Worm (Caenorhabditis elegans) whole organism, mixed stage, embryonic: ENCODE results near the gene btb-17.

Experiments
- bed-3 ChIP-seq: fragments of 200-800 bp; sonication (Bioruptor generic); optimal IDR thresholded peaks from 3 replicates; lab custom pipeline; 2018; ENCODE audit warnings: mild to moderate bottlenecking, missing genetic modification characterization, moderate library complexity, missing compliant biosample characterization
- blmp-1 ChIP-seq: fragments of 150-350 bp; optimal IDR thresholded peaks from 2 replicates; lab custom pipeline; 2014; ENCODE audit warnings: missing biosample characterization, missing genetic modification characterization
- ceh-39 ChIP-seq: fragments of 150-350 bp; optimal IDR thresholded peaks from 2 replicates; lab custom pipeline; 2014; ENCODE audit warnings: missing biosample characterization, missing genetic modification characterization
- ceh-83 ChIP-seq: fragments of 200-800 bp; sonication (Bioruptor generic); optimal IDR thresholded peaks from 2 replicates; lab custom pipeline; 2018; ENCODE audit warnings: mild to moderate bottlenecking, missing genetic modification characterization, missing compliant biosample characterization
- ces-1 ChIP-seq: fragments of 150-350 bp; optimal IDR thresholded peaks from 2 replicates; lab custom pipeline; 2014; ENCODE audit warnings: missing biosample characterization, missing genetic modification reagents, missing genetic modification characterization
- cnd-1 ChIP-seq: fragments of 200-800 bp; sonication (Bioruptor generic); optimal IDR thresholded peaks from 2 replicates; lab custom pipeline; 2018; ENCODE audit warnings: mild to moderate bottlenecking, missing genetic modification characterization, missing compliant biosample characterization
- drap-1 ChIP-seq: fragments of 200-800 bp; sonication (Bioruptor generic); optimal IDR thresholded peaks from 3 replicates; lab custom pipeline; 2018; ENCODE audit warnings: mild to moderate bottlenecking, missing genetic modification characterization, missing compliant biosample characterization
- elt-1 ChIP-seq: sonication (generic microtip); optimal IDR thresholded peaks from 2 replicates; lab custom pipeline; 2017; ENCODE audit warnings: missing genetic modification characterization, mild to moderate bottlenecking, missing compliant biosample characterization, antibody characterized with exemption, moderate library complexity, borderline replicate concordance; ENCODE audit not compliant: insufficient read depth
- elt-3 ChIP-seq: fragments of 150-350 bp; optimal IDR thresholded peaks from 2 replicates; lab custom pipeline; 2014; ENCODE audit warnings: missing biosample characterization, missing genetic modification characterization
- flh-1 ChIP-seq: fragments of 200-800 bp; sonication (Bioruptor generic); optimal IDR thresholded peaks from 2 replicates; lab custom pipeline; 2018; ENCODE audit warnings: mild to moderate bottlenecking, missing genetic modification characterization, moderate library complexity, missing compliant biosample characterization
- lin-32 ChIP-seq: fragments of 200-800 bp; sonication (Bioruptor generic); optimal IDR thresholded peaks from 2 replicates; lab custom pipeline; 2018; ENCODE audit warnings: mild to moderate bottlenecking, missing genetic modification characterization, missing compliant biosample characterization
- lsy-2 ChIP-seq: fragments of 150-350 bp; optimal IDR thresholded peaks from 2 replicates; lab custom pipeline; 2014; ENCODE audit warnings: missing biosample characterization, missing genetic modification characterization
- mab-5 ChIP-seq: fragments of 150-350 bp; optimal IDR thresholded peaks from 2 replicates; lab custom pipeline; 2014; ENCODE audit warnings: missing biosample characterization, missing genetic modification characterization
- mls-2 ChIP-seq: sonication (generic microtip); optimal IDR thresholded peaks from 2 replicates; lab custom pipeline; 2016; ENCODE audit warnings: mild to moderate bottlenecking, missing genetic modification characterization, moderate library complexity, missing compliant biosample characterization
- nhr-12 ChIP-seq: fragments of 150-350 bp; optimal IDR thresholded peaks from 2 replicates; lab custom pipeline; 2014; ENCODE audit warnings: missing biosample characterization, missing genetic modification characterization
- nhr-2 ChIP-seq: fragments of 150-350 bp; optimal IDR thresholded peaks from 2 replicates; lab custom pipeline; 2014; ENCODE audit warnings: missing biosample characterization, missing genetic modification characterization
- nhr-237 ChIP-seq: fragments of 150-350 bp; optimal IDR thresholded peaks from 2 replicates; lab custom pipeline; 2014; ENCODE audit warnings: missing biosample characterization, missing genetic modification characterization
- nhr-76 ChIP-seq: sonication (generic microtip); optimal IDR thresholded peaks from 2 replicates; lab custom pipeline; 2017; ENCODE audit warnings: missing biosample characterization, missing genetic modification characterization
- sem-2 ChIP-seq: fragments of 200-800 bp; sonication (Bioruptor generic); optimal IDR thresholded peaks from 2 replicates; lab custom pipeline; 2018; ENCODE audit warnings: mild to moderate bottlenecking, missing genetic modification characterization, missing compliant biosample characterization
- snpc-4 ChIP-seq: fragments of 150-350 bp; optimal IDR thresholded peaks from 2 replicates; lab custom pipeline; 2014; ENCODE audit warnings: missing biosample characterization, missing genetic modification characterization
- sptf-1 ChIP-seq: sonication (generic microtip); optimal IDR thresholded peaks from 2 replicates; lab custom pipeline; 2017; ENCODE audit warnings: mild to moderate bottlenecking, missing genetic modification characterization, moderate library complexity, missing compliant biosample characterization
- tbx-8 ChIP-seq: fragments of 200-800 bp; sonication (Bioruptor generic); optimal IDR thresholded peaks from 2 replicates; lab custom pipeline; 2018; ENCODE audit warnings: mild to moderate bottlenecking, missing genetic modification characterization, moderate library complexity, missing compliant biosample characterization
- unc-120 ChIP-seq: sonication (generic microtip); optimal IDR thresholded peaks from 2 replicates; lab custom pipeline; 2017; ENCODE audit warnings: missing genetic modification characterization, missing compliant biosample characterization; ENCODE audit not compliant: poor library complexity, severe bottlenecking
- unc-39 ChIP-seq: fragments of 150-350 bp; optimal IDR thresholded peaks from 2 replicates; lab custom pipeline; 2014; ENCODE audit warnings: missing biosample characterization, missing genetic modification characterization
- unc-62 ChIP-seq: fragments of 150-350 bp; optimal IDR thresholded peaks from 2 replicates; lab custom pipeline; 2014; ENCODE audit warnings: missing biosample characterization, missing genetic modification reagents, missing genetic modification characterization
- zip-8 ChIP-seq: fragments of 150-350 bp; optimal IDR thresholded peaks from 2 replicates; lab custom pipeline; 2014; ENCODE audit warnings: missing biosample characterization, missing genetic modification characterization

The btb-17 gene

ce11 chrII:3250195-3250594, 45.0 kb upstream of the btb-17 start:
- TF ChIP-seq nhr-12 (tag; lab: Kevin White, UChicago) (no peak), tbx-8 (no peak), nhr-237 (tag; lab: Kevin White, UChicago) (no peak), elt-1 (tag; lab: Kevin White, UChicago) (no peak), blmp-1 (tag; lab: Kevin White, UChicago) (no peak), zip-8 (tag; lab: Kevin White, UChicago) (no peak), mab-5 (tag; lab: Kevin White, UChicago) (no peak), lin-32 (GFP tag; lab: Kevin White, UChicago) (no peak), unc-62 (GFP tag; lab: Kevin White, UChicago) (no peak), mls-2 (tag; lab: Kevin White, UChicago) (no peak), snpc-4 (tag; lab: Kevin White, UChicago) (no peak), flh-1 (GFP tag; lab: Kevin White, UChicago) (no peak), unc-39 (tag; lab: Kevin White, UChicago) (no peak), cnd-1 (tag; lab: Kevin White, UChicago) (no peak)

- TF ChIP-seq lin-32 (GFP tag; lab: Kevin White, UChicago), result no peak
- TF ChIP-seq bed-3 (GFP tag; lab: Kevin White, UChicago), result no peak
- TF ChIP-seq mab-5 (tag; lab: Kevin White, UChicago), result no peak
- no peak for TF ChIP-seq flh-1 (GFP tag; lab: Kevin White, UChicago)
- TF ChIP-seq unc-120 (tag; lab: Kevin White, UChicago), result no peak
- no peak for TF ChIP-seq unc-39 (tag; lab: Kevin White, UChicago)
- TF ChIP-seq, all 35 proteins: peak for 0
These were observed 43.4 kb upstream of the btb-17 start for ce11 chrII:3251782-3252181.

- TF ChIP-seq ces-1 (GFP tag; lab: Kevin White, UChicago) (no peak), ceh-83 (GFP tag; lab: Kevin White, UChicago) (no peak), nhr-237 (tag; lab: Kevin White, UChicago) (no peak), unc-120 (tag; lab: Kevin White, UChicago) (no peak), blmp-1 (tag; lab: Kevin White, UChicago) (no peak), nhr-2 (tag; lab: Kevin White, UChicago) (no peak)
These were observed 36.0 kb upstream of the btb-17 start, which contains the start of gene gcy-19 for ce11 chrII:3259254-3259653. TSS of gene gcy-19 (minus strand) at chrII:3259354.

- TF ChIP-seq tbx-8 (no peak), nhr-237 (tag; lab: Kevin White, UChicago) (no peak), ces-1 (GFP tag; lab: Kevin White, UChicago) (no peak), mab-5 (tag; lab: Kevin White, UChicago) (no peak), nhr-76 (tag; lab: Kevin White, UChicago) (no peak), bed-3 (GFP tag; lab: Kevin White, UChicago) (no peak), sptf-1 (tag; lab: Kevin White, UChicago) (no peak), drap-1 (no peak), snpc-4 (tag; lab: Kevin White, UChicago) (no peak), lsy-2 (tag; lab: Kevin White, UChicago) (no peak), elt-3 (tag; lab: Kevin White, UChicago) (no peak), flh-1 (GFP tag; lab: Kevin White, UChicago) (no peak), unc-62 (GFP tag; lab: Kevin White, UChicago) (no peak), ceh-39 (tag; lab: Kevin White, UChicago) (no peak)
These were observed 32.7 kb upstream of the btb-17 start, which contains the start of gene F02E11.2 for ce11 chrII:3262504-3262903. TSS of gene F02E11.2 (plus strand) at chrII:3262804.

ce11 chrII:3264704-3265103, 30.5 kb upstream of the btb-17 start:
- TF ChIP-seq sem-2 (GFP tag; lab: Kevin White, UChicago) (no peak), cnd-1 (tag; lab: Kevin White, UChicago) (no peak), ces-1 (GFP tag; lab: Kevin White, UChicago) (no peak), drap-1 (no peak), snpc-4 (tag; lab: Kevin White, UChicago) (no peak), unc-39 (tag; lab: Kevin White, UChicago) (no peak), unc-62 (GFP tag; lab: Kevin White, UChicago) (no peak)

ce11 chrII:3267365-3267764, 27.8 kb upstream of the btb-17 start, which contains the start of gene F02E11.7:
TSS of gene F02E11.7 (plus strand) at chrII:3267665.
- TF ChIP-seq nhr-2 (tag; lab: Kevin White, UChicago) (no peak), ceh-83 (GFP tag; lab: Kevin White, UChicago) (no peak), ceh-39 (tag; lab: Kevin White, UChicago) (no peak), elt-3 (tag; lab: Kevin White, UChicago) (no peak), drap-1 (no peak)
